Fruit fly (Drosophila melanogaster): ENCODE measurements around the gene Es2.

Gene Es2

dm6 chrX:8464378-8465036 lies 3.2 kb downstream of the Es2 start, which contains the start of gene Sptr (continued):
- peak; percentile 86 for TF ChIP-seq H2.0 (GFP tag; IDR thresholded peaks at IDR 0.05)
- TF ChIP-seq fd64A (GFP tag; optimal IDR thresholded peaks at IDR 0.05): no peak
- peak; percentile 74 for TF ChIP-seq CG16779 (GFP tag; IDR thresholded peaks at IDR 0.05)
- no peak for TF ChIP-seq unc-4 (GFP tag; IDR thresholded peaks at IDR 0.05; ENCODE audit: partially characterized antibody)
- TF ChIP-seq CG13624 (GFP tag; optimal IDR thresholded peaks at IDR 0.05): peak; percentile 84
- TF ChIP-seq NFAT (GFP tag; IDR thresholded peaks at IDR 0.05): peak; percentile 90
- TF ChIP-seq ERR (GFP tag; optimal IDR thresholded peaks at IDR 0.05): peak; percentile 70
- peak; percentile 92 for TF ChIP-seq CG15269 (tag; optimal IDR thresholded peaks at IDR 0.05)
- no peak for TF ChIP-seq gfzf (GFP tag; optimal IDR thresholded peaks at IDR 0.05)
- TF ChIP-seq HHEX (GFP tag; optimal IDR thresholded peaks at IDR 0.05): peak; percentile 90
- peak; percentile 89 for TF ChIP-seq ranshi (GFP tag; IDR thresholded peaks at IDR 0.05)
- peak; percentile 69 for TF ChIP-seq Usf (GFP tag; optimal IDR thresholded peaks at IDR 0.05)
- no peak for TF ChIP-seq ab (GFP tag; optimal IDR thresholded peaks at IDR 0.05)
- TF ChIP-seq Gsc (GFP tag; IDR thresholded peaks at IDR 0.05): no peak
- peak; percentile 84 for TF ChIP-seq CG15011 (GFP tag; optimal IDR thresholded peaks at IDR 0.05)
- TF ChIP-seq CG14965 (GFP tag; optimal IDR thresholded peaks at IDR 0.05; ENCODE audit: borderline replicate concordance): no peak
- TF ChIP-seq bigmax (GFP tag; optimal IDR thresholded peaks at IDR 0.05): no peak
- TF ChIP-seq Asciz (GFP tag; optimal IDR thresholded peaks at IDR 0.05): peak; percentile 76
- peak; percentile 76; the same call in 3 of the 4 replicates for TF ChIP-seq Gug (GFP tag; IDR thresholded peaks at IDR 0.05)
- TF ChIP-seq Fer2 (tag; optimal IDR thresholded peaks at IDR 0.05): peak; percentile 80
- peak; percentile 87 for TF ChIP-seq CG10366 (GFP tag; IDR thresholded peaks at IDR 0.05)
- peak; percentile 62 for TF ChIP-seq CG3995 (GFP tag; optimal IDR thresholded peaks at IDR 0.05)
- TF ChIP-seq NC2β (GFP tag; optimal IDR thresholded peaks at IDR 0.05): peak; percentile 17
- peak; percentile 89 for TF ChIP-seq Xrp1 (GFP tag; IDR thresholded peaks at IDR 0.05)
- peak; percentile 56 for TF ChIP-seq crc (GFP tag; optimal IDR thresholded peaks at IDR 0.05)
- peak; percentile 87 for TF ChIP-seq CG14441 (GFP tag; IDR thresholded peaks at IDR 0.05)
- no peak for TF ChIP-seq NC2α (GFP tag; optimal IDR thresholded peaks at IDR 0.05)
- peak; percentile 76 for TF ChIP-seq bab2 (GFP tag; optimal IDR thresholded peaks at IDR 0.05)
- TF ChIP-seq GATAe (GFP tag; conservative IDR thresholded peaks at IDR 0.05): peak; percentile 37; the same call in 1 of the 2 replicates
- TF ChIP-seq D (optimal IDR thresholded peaks at IDR 0.05): no peak
- peak; percentile 57 for TF ChIP-seq D (GFP tag; optimal IDR thresholded peaks at IDR 0.05)
- TF ChIP-seq Fer1 (GFP tag; optimal IDR thresholded peaks at IDR 0.05): peak; percentile 95
- peak; percentile 88 for TF ChIP-seq Awh (GFP tag; IDR thresholded peaks at IDR 0.05)
- peak; percentile 82 for TF ChIP-seq cas (GFP tag; IDR thresholded peaks at IDR 0.05)
- peak; percentile 91 for TF ChIP-seq grau (tag; optimal IDR thresholded peaks at IDR 0.05)
- peak; percentile 73 for TF ChIP-seq kah (GFP tag; optimal IDR thresholded peaks at IDR 0.05)
- peak; percentile 42 for TF ChIP-seq CG16815 (GFP tag; optimal IDR thresholded peaks at IDR 0.05)
- TF ChIP-seq crol (GFP tag; IDR thresholded peaks at IDR 0.05): peak; percentile 35; the same call in 1 of the 2 replicates
- peak; percentile 83 for TF ChIP-seq nmo (GFP tag; optimal IDR thresholded peaks at IDR 0.05)
- TF ChIP-seq phol (tag; optimal IDR thresholded peaks at IDR 0.05): peak; percentile 76
- TF ChIP-seq bowl (GFP tag; IDR thresholded peaks at IDR 0.05): peak; percentile 84
- TF ChIP-seq lab (GFP tag; optimal IDR thresholded peaks at IDR 0.05): peak; percentile 96
- TF ChIP-seq dmrt99B (tag; optimal IDR thresholded peaks at IDR 0.05): peak; percentile 92
- TF ChIP-seq Drgx (GFP tag; IDR thresholded peaks at IDR 0.05): peak; percentile 95
- peak; percentile 78 for TF ChIP-seq gcm (GFP tag; optimal IDR thresholded peaks at IDR 0.05)
- TF ChIP-seq CG8924 (tag; optimal IDR thresholded peaks at IDR 0.05): peak; percentile 90
- no peak for TF ChIP-seq CG10431 (GFP tag; optimal IDR thresholded peaks at IDR 0.05)
- peak; percentile 34; the same call in 1 of the 2 replicates for TF ChIP-seq CG4360 (GFP tag; IDR thresholded peaks at IDR 0.05)
- no peak for TF ChIP-seq cg (GFP tag; optimal IDR thresholded peaks at IDR 0.05)
- TF ChIP-seq sim (GFP tag; IDR thresholded peaks at IDR 0.05): peak; percentile 29; the same call in 1 of the 2 replicates
